Fruit fly (Drosophila melanogaster): Measurements from ENCODE around the gene cindr.

Gene cindr

DNA sequence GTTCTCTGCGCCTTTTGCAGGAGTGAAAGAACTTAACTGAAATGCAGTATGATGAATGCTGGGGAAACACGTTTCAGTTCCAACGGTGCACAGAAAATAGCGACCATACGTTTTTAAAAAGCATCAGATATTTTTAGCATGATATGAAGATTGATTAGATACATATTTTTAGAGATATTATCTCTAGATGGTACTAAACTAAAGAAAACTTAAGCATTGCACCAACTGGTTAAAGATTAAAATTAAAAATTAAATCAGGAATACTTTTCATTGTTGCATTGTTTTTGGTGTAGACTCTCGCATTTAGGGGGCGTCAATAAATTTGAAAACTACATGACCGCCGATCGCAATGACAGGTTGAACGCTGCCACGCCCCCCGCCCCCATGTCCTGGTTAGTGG, 35.3 kb downstream of the cindr start:
- TF ChIP-seq fru (GFP tag; optimal IDR thresholded peaks at IDR 0.05), result peak; percentile 45
- peak in 1 of 2 experiments; percentile 16 for TF ChIP-seq foxo (GFP tag; optimal IDR thresholded peaks at IDR 0.05)
- TF ChIP-seq CG9705 (GFP tag; optimal IDR thresholded peaks at IDR 0.05), result no peak
- TF ChIP-seq HLH106 (tag; optimal IDR thresholded peaks at IDR 0.05), result peak; percentile 36
- TF ChIP-seq psq (GFP tag; optimal IDR thresholded peaks at IDR 0.05), result no peak
- TF ChIP-seq Jra (GFP tag; optimal IDR thresholded peaks at IDR 0.05), result no peak
- peak; percentile 5 for TF ChIP-seq ey (GFP tag; optimal IDR thresholded peaks at IDR 0.05)

DNA sequence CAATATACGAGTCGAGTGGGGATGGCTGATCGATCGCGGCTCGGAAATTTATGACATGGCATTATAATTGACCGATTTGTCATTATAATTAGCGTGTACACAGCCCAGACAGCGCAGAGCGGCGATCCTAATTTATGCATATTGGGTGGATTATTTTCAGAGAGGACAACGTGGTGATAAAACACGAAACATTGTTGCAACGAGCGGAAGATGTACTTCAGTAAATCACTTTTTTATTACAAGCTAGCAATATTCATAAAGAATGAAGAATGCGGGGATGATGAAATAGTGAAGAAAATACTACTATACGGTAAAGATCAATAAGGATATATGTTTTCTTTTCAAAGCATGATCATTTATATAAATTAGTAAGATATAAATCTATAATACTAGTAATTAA, 36.0 kb downstream of the cindr start:
- TF ChIP-seq CG32264 (GFP tag; optimal IDR thresholded peaks at IDR 0.05) (no peak), woc (GFP tag; optimal IDR thresholded peaks at IDR 0.05) (no peak), dmrt93B (GFP tag; optimal IDR thresholded peaks at IDR 0.05) (no peak), dsf (GFP tag; optimal IDR thresholded peaks at IDR 0.05; ENCODE audit: borderline replicate concordance) (no peak), N (GFP tag; optimal IDR thresholded peaks at IDR 0.05) (no peak), sage (GFP tag; optimal IDR thresholded peaks at IDR 0.05) (no peak), ey (GFP tag; optimal IDR thresholded peaks at IDR 0.05) (no peak), psq (GFP tag; optimal IDR thresholded peaks at IDR 0.05) (no peak), OdsH (GFP tag; optimal IDR thresholded peaks at IDR 0.05) (no peak), foxo (GFP tag; optimal IDR thresholded peaks at IDR 0.05) (no peak), lola (GFP tag; optimal IDR thresholded peaks at IDR 0.05) (no peak)

DNA sequence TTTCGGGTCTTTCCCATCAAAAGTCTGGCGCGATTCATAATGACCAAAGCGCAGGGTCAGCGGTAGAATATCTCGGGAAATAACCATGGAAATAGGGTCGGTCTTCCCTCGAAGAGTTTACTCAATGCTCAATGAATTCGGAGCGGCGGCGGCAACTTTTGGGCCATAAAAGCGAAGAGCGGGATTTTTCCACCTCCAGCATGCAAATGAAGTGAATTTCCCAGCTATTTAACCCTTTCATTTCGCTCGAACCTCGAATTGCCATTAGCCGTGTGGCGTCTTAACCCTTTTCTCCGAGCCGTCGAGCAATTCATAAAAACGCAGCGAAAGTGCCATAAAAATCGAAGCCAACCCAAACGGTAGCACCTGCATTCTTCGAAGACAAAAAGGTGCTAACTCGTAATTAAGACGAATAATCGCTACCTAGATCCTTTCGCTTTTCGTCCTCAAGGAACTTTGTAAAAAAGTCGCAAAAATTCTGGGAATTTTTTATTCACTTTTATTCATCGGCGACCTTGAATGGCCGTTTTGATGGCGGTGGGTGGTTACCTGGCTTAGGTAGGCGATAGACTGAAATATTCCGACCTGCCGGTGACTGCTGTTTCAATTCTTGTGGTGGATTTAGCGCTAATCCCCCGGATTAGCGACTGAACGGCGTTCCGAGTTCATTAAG, 41.2 kb downstream of the cindr start:
- TF ChIP-seq Hnf4 (GFP tag; optimal IDR thresholded peaks at IDR 0.05), result no peak
- TF ChIP-seq br (GFP tag; optimal IDR thresholded peaks at IDR 0.05), result no peak
- no peak for TF ChIP-seq brk (GFP tag; optimal IDR thresholded peaks at IDR 0.05)
- TF ChIP-seq Sp1 (GFP tag; optimal IDR thresholded peaks at IDR 0.05), result no peak
- TF ChIP-seq ey (GFP tag; optimal IDR thresholded peaks at IDR 0.05), result no peak
- TF ChIP-seq N (GFP tag; optimal IDR thresholded peaks at IDR 0.05), result no peak
- no peak for TF ChIP-seq CG9705 (GFP tag; optimal IDR thresholded peaks at IDR 0.05)
- no peak for TF ChIP-seq tai (GFP tag; optimal IDR thresholded peaks at IDR 0.05)
- no peak for TF ChIP-seq CG32264 (GFP tag; optimal IDR thresholded peaks at IDR 0.05)
- TF ChIP-seq Jra (GFP tag; optimal IDR thresholded peaks at IDR 0.05), result no peak
- TF ChIP-seq foxo (GFP tag; optimal IDR thresholded peaks at IDR 0.05), result no peak
- TF ChIP-seq Hr78 (GFP tag; optimal IDR thresholded peaks at IDR 0.05), result no peak
- TF ChIP-seq jim (GFP tag; optimal IDR thresholded peaks at IDR 0.05), result no peak
- no peak for TF ChIP-seq pan (optimal IDR thresholded peaks at IDR 0.05)
- TF ChIP-seq Mio (GFP tag; optimal IDR thresholded peaks at IDR 0.05), result no peak
- TF ChIP-seq CrebA (GFP tag; optimal IDR thresholded peaks at IDR 0.05; ENCODE audit: borderline replicate concordance), result no peak
- TF ChIP-seq dmrt93B (GFP tag; optimal IDR thresholded peaks at IDR 0.05), result no peak
- no peak for TF ChIP-seq HLH106 (tag; optimal IDR thresholded peaks at IDR 0.05)
- TF ChIP-seq Dif (GFP tag; optimal IDR thresholded peaks at IDR 0.05; ENCODE audit: partially characterized antibody), result no peak
- no peak for TF ChIP-seq GATAd (GFP tag; optimal IDR thresholded peaks at IDR 0.05)

DNA sequence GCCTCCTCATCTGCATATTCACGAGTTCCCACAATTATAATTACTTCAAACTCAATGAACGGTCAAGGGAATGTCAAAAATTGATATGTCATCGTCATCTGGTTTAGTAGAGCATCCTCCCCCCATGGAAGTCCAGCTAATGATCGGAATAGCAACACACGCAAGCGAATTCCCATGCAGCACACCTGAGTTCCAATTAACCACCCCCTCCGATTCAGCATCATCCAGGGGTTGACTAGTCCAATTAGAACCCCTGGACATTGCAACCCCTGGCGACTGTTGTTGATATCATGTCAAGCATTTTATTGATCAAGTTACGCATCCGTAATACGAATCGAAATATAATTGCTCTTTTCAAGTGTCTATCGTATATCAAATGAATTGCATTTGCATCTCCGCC, 42.0 kb downstream of the cindr start:
- no peak for TF ChIP-seq Hr83 (GFP tag; optimal IDR thresholded peaks at IDR 0.05; ENCODE audit: poor library complexity, severe bottlenecking)
- no peak for TF ChIP-seq rgr (GFP tag; optimal IDR thresholded peaks at IDR 0.05)

DNA sequence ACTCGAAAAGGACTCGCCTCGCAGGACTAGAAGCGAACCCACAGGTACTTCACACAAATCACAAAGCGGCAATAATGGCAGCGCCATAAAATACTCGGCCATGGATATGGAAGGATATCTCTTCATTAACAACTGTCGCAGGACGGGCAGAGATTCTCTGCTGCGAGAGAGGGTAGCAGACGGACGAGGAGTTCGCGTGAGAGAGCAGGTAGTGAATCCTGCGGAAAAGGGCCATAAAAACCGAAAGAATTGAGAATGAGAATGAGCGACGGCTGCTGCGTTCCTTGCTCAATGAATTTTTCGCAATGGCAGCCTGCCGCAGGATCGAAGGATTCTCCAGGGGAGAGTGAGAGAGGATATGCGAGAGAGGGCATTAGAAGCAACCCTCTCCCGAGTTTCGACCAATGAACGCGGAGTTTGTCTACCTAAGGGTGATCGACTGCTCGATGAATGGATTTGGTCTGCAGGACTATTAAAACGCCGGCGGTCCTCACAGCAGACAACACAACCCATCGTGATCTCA, 43.5 kb downstream of the cindr start, which contains the start of gene tll:
Gene tll, plus strand, starts transcription at position 473 of the 523 bp plus-strand sequence.
- no peak for TF ChIP-seq Hr78 (GFP tag; optimal IDR thresholded peaks at IDR 0.05)
- TF ChIP-seq Mio (GFP tag; optimal IDR thresholded peaks at IDR 0.05), result no peak
- no peak for TF ChIP-seq tai (GFP tag; optimal IDR thresholded peaks at IDR 0.05)
- TF ChIP-seq dsf (GFP tag; optimal IDR thresholded peaks at IDR 0.05; ENCODE audit: borderline replicate concordance), result no peak
- TF ChIP-seq ey (GFP tag; optimal IDR thresholded peaks at IDR 0.05), result no peak
- TF ChIP-seq Hr83 (GFP tag; optimal IDR thresholded peaks at IDR 0.05; ENCODE audit: poor library complexity, severe bottlenecking), result no peak
- no peak for TF ChIP-seq dmrt93B (GFP tag; optimal IDR thresholded peaks at IDR 0.05)
- TF ChIP-seq lola (GFP tag; optimal IDR thresholded peaks at IDR 0.05), result no peak
- TF ChIP-seq CG32264 (GFP tag; optimal IDR thresholded peaks at IDR 0.05), result no peak
- no peak for TF ChIP-seq Jra (GFP tag; optimal IDR thresholded peaks at IDR 0.05)
- TF ChIP-seq Rel (GFP tag; optimal IDR thresholded peaks at IDR 0.05), result no peak
- no peak for TF ChIP-seq Rel (tag; optimal IDR thresholded peaks at IDR 0.05)
- TF ChIP-seq br (GFP tag; optimal IDR thresholded peaks at IDR 0.05), result no peak
- no peak for TF ChIP-seq Hnf4 (GFP tag; optimal IDR thresholded peaks at IDR 0.05)
- no peak for TF ChIP-seq dl (GFP tag; optimal IDR thresholded peaks at IDR 0.05; ENCODE audit: insufficient read depth in 1 of 2, partially characterized antibody in 2 of 2)
- no peak for TF ChIP-seq Dfd (GFP tag; optimal IDR thresholded peaks at IDR 0.05)
- TF ChIP-seq sage (GFP tag; optimal IDR thresholded peaks at IDR 0.05), result no peak
- TF ChIP-seq brk (GFP tag; optimal IDR thresholded peaks at IDR 0.05), result no peak
- no peak for TF ChIP-seq Vsx2 (GFP tag; optimal IDR thresholded peaks at IDR 0.05; ENCODE audit: partially characterized antibody)
- TF ChIP-seq Myc (optimal IDR thresholded peaks at IDR 0.05), result no peak

All from whole organism, wandering third instar larva.